Fruit fly (Drosophila melanogaster) S2 (cell line): Measurements from ENCODE around the gene mRpS22.
"Not testable (repeated sequence)": the region's sequence is repeated elsewhere in the genome, so short reads cannot be mapped to it uniquely, and the experiment has no call there.

Source experiments
- CG8478 ChIP-seq: fragments of >200 bp; optimal IDR thresholded peaks from 2 replicates; lab custom pipeline; 2018
- CTCF ChIP-seq, 2 experiments: fragments of >200 bp; optimal IDR thresholded peaks; 2 replicates each; lab custom pipeline; 2018

Gene mRpS22

dm6 chr3R:27928984-27929924, 12.5 kb downstream of the mRpS22 start:
- TF ChIP-seq CG8478 (lab: Kevin White, UChicago) (no peak), CTCF (optimal IDR thresholded peaks at IDR 0.05; lab: Kevin White, UChicago) (no peak)

- no peak for TF ChIP-seq CTCF (optimal IDR thresholded peaks at IDR 0.05; lab: Kevin White, UChicago)
- TF ChIP-seq CG8478 (lab: Kevin White, UChicago) = no peak
These were observed 14.8 kb downstream of the mRpS22 start for dm6 chr3R:27931461-27931860.

dm6 chr3R:27937752-27938694, 21.3 kb downstream of the mRpS22 start, which contains the start of the genes NSD and BOD1:
Gene NSD (minus strand): TSS chr3R:27937853.
Gene BOD1 (plus strand): TSS chr3R:27938245.
- TF ChIP-seq CG8478 (lab: Kevin White, UChicago) (no peak), CTCF (optimal IDR thresholded peaks at IDR 0.05; lab: Kevin White, UChicago) (no peak)

DNA sequence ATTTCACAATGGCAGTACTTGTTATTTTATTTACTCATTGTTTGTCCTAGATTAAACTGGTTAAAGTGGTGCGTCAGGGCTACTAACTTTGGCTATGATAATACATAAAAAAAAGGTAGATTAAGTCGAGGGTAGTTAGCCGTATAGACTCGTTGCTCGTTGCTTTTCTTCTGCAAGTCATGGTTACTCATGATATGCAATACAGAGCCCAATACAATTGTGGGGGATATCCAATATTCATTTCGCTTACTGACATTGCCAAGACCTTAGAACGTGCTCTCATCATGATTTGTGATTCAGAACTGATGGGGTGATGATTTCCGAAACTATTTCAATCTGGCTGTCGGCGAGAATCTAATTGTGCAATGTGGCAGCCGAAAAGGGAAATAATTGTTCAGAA, 28.7 kb downstream of the mRpS22 start:
- no peak for TF ChIP-seq CG8478 (lab: Kevin White, UChicago)
- TF ChIP-seq CTCF (optimal IDR thresholded peaks at IDR 0.05; lab: Kevin White, UChicago) = no peak

dm6 chr3R:27946555-27947204, 30.0 kb downstream of the mRpS22 start:
- no peak for TF ChIP-seq CG8478 (lab: Kevin White, UChicago)
- TF ChIP-seq CTCF (optimal IDR thresholded peaks at IDR 0.05; lab: Kevin White, UChicago) = no peak

DNA sequence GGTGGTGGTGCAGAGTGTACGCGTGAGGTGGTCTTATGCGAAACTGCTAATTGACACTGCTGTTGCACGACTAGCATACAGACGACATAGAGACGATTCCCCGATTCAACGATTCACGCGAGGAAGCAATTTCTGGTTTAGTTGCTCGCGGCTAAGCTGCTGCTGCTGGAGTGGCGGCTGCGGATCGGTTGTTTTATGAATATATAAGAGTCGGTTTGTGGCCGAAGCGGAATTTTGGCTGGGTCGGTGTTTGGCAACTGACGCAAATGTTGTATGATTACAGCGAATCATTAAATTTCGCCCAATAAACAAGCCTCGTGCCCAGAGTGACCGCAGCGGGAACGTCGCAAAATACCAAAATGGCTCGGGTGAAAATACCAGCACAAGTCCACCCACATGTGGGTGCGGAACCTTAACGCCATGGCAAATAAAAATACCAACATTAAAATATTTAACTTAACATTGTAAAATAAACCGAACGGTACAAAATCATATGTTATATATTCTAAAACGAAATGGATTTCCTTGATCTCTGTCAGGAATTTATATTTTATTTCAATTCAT, 31.1 kb downstream of the mRpS22 start, which contains the start of gene mfrn:
Gene mfrn, minus strand, starts transcription at position 340 of the 564 bp plus-strand sequence.
- TF ChIP-seq CTCF (optimal IDR thresholded peaks at IDR 0.05; lab: Kevin White, UChicago) (peak in 1 of 2 experiments; percentile 18), CG8478 (lab: Kevin White, UChicago) (no peak)

- TF ChIP-seq CTCF (optimal IDR thresholded peaks at IDR 0.05; lab: Kevin White, UChicago) (no peak), CG8478 (lab: Kevin White, UChicago) (no peak)
These were observed 31.8 kb downstream of the mRpS22 start, which contains the start of gene Gp93 for dm6 chr3R:27948421-27948906. Gene Gp93 (plus strand): TSS chr3R:27948711.

- no peak for TF ChIP-seq CTCF (optimal IDR thresholded peaks at IDR 0.05; lab: Kevin White, UChicago)
- TF ChIP-seq CG8478 (lab: Kevin White, UChicago) = no peak
These were observed 37.2 kb downstream of the mRpS22 start, which contains the start of gene CG4951 for dm6 chr3R:27953890-27954289. Gene CG4951 (minus strand): TSS chr3R:27954112.

DNA sequence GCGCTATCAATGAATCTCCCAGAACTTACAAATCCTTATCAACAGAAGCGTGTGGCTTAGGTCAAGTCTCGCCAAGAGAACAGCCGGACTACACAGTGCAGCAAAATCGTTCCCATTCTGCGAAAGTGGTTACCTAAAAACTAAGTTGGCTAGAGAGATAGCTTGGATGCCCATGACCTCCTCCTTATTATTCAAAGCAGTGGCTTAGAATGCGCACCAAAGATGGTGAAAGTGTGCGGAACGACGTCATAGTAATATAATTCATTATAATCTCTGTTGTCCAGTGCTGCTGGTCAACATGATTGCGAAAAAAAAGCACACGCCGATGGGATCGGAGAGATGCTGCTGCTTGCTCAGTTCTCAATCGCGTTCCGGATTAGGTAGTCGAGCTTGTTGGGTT, 37.8 kb downstream of the mRpS22 start, which contains the start of gene Nep7:
Gene Nep7, plus strand, starts transcription at position 385 of the 400 bp plus-strand sequence.
- TF ChIP-seq CG8478 (lab: Kevin White, UChicago) = no peak
- no peak for TF ChIP-seq CTCF (optimal IDR thresholded peaks at IDR 0.05; lab: Kevin White, UChicago)

- TF ChIP-seq CTCF (optimal IDR thresholded peaks at IDR 0.05; lab: Kevin White, UChicago) (no peak), CG8478 (lab: Kevin White, UChicago) (no peak)
These were observed 41.3 kb downstream of the mRpS22 start for dm6 chr3R:27957967-27958366.

DNA sequence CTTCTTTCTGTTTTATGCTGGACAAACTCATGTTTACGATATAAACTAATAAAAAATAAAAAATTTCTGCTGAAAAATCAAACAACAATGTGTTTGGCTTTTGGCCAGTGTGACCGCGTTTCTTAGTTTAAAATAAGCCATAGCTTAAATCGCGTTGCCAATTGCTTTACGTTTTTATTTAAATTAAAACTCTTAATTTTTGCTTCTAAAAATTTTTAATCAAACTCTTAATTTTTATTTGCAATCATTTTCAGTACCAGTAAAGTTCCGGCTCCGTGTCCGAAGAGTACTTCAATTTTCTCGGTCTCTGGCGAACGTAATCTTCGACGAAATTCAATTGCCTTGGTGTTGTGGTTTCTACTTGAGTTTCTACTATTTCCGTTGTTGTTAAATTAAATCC, 42.4 kb downstream of the mRpS22 start, which contains the start of the genes CG42487 and CG4884:
Gene CG42487, minus strand, starts transcription at position 101 of the 400 bp plus-strand sequence.
Gene CG4884, minus strand, starts transcription at position 101 of the 400 bp plus-strand sequence.
- TF ChIP-seq CG8478 (lab: Kevin White, UChicago); CTCF (optimal IDR thresholded peaks at IDR 0.05; lab: Kevin White, UChicago): not testable (repeated sequence)

dm6 chr3R:27960473-27960872, 43.8 kb downstream of the mRpS22 start, which contains the start of gene CG31253:
Gene CG31253 (minus strand): TSS chr3R:27960573.
- TF ChIP-seq CG8478 (lab: Kevin White, UChicago); CTCF (optimal IDR thresholded peaks at IDR 0.05; lab: Kevin White, UChicago): not testable (repeated sequence)

DNA sequence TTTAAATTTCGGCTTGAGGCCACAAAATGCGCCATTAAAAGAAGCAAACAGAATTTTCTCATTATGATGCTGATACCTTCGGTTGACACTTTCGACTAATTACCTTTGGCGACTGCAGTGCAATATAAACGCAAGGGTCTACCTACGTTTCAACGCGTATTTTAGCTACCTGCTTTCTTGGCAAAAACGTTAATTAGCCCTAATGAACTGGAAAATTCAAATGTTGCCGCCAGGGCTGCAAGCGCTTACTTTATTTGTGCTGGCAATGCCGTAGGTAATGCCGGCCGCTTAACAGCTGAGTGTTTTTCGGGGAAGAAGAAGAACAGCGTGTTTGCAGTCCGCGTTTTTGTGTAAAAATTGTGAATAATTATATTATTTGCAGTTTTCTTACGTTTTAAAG, 46.4 kb downstream of the mRpS22 start, which contains the start of the genes CG31131 and CG4849:
Gene CG31131, minus strand, starts transcription at position 101 of the 400 bp plus-strand sequence.
Gene CG4849, plus strand, starts transcription at position 297 of the 400 bp plus-strand sequence.
- TF ChIP-seq CTCF (optimal IDR thresholded peaks at IDR 0.05; lab: Kevin White, UChicago); CG8478 (lab: Kevin White, UChicago): not testable (repeated sequence)
